Worm (Caenorhabditis elegans): ENCODE measurements around the gene pals-39.

DNA sequence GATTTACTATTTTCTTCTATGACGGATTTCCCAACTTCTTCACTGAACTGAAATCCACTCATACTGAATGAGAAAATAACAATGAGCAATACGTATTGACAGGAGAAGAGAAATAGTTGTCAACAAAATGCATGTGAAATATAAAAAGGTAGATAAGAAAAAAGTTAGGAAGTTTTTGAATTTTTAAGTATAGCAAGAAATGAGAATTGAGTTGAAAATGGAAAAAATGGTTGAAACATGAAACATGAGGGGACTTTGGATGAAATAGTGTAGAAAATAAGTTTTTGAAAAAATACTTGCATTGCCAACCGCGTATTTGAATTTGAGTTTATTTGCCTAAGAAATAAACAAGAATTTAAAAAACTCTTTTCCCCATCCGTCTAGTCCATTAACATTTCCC is 3.2 kb upstream of the pals-39 start, which contains the start of the genes pals-38 and C54D10.9:
- no peak for TF ChIP-seq ets-7 (tag; optimal IDR thresholded peaks at IDR 0.05)
- no peak for TF ChIP-seq ama-1 (optimal IDR thresholded peaks at IDR 0.05)
- TF ChIP-seq ceh-36 (tag; optimal IDR thresholded peaks at IDR 0.05), result no peak
- no peak for TF ChIP-seq sea-1 (GFP tag; conservative IDR thresholded peaks at IDR 0.05)
- no peak for TF ChIP-seq hmg-4 (GFP tag; optimal IDR thresholded peaks at IDR 0.05)
- TF ChIP-seq flt-1 (GFP tag; IDR thresholded peaks at IDR 0.05), result no peak
- TF ChIP-seq tbx-37 (GFP tag; conservative IDR thresholded peaks at IDR 0.05), result no peak
- TF ChIP-seq pes-1 (GFP tag; IDR thresholded peaks at IDR 0.05), result no peak
- TF ChIP-seq hnd-1 (tag; optimal IDR thresholded peaks at IDR 0.05), result no peak
- no peak for TF ChIP-seq tra-4 (tag; optimal IDR thresholded peaks at IDR 0.05)
